Worm (Caenorhabditis elegans) whole organism, late embryonic: ENCODE measurements around the gene C29E4.9.

Source experiments
- C08G9.2 ChIP-seq: sonication (generic microtip); optimal IDR thresholded peaks from 2 replicates; lab custom pipeline; 2016; ENCODE audit warnings: mild to moderate bottlenecking, missing genetic modification characterization, moderate library complexity, missing compliant biosample characterization
- C38D4.7 ChIP-seq: fragments of 200-800 bp; sonication (Bioruptor generic); optimal IDR thresholded peaks from 2 replicates; lab custom pipeline; 2018; ENCODE audit warnings: mild to moderate bottlenecking, missing genetic modification characterization, moderate library complexity, missing compliant biosample characterization
- K09A11.1 ChIP-seq: sonication (generic microtip); optimal IDR thresholded peaks from 2 replicates; lab custom pipeline; 2017; ENCODE audit warnings: antibody characterized with exemption, mild to moderate bottlenecking, missing genetic modification characterization, missing compliant biosample characterization; ENCODE audit not compliant: insufficient read depth
- T23F11.4 ChIP-seq: fragments of 200-800 bp; sonication (Bioruptor generic); optimal IDR thresholded peaks from 2 replicates; lab custom pipeline; 2018; ENCODE audit warnings: mild to moderate bottlenecking, missing genetic modification characterization, missing compliant biosample characterization
- ama-1 ChIP-seq: fragments of 150-350 bp; optimal IDR thresholded peaks from 2 replicates; lab custom pipeline; 2014
- ceh-14 ChIP-seq: sonication (generic microtip); optimal IDR thresholded peaks from 2 replicates; lab custom pipeline; 2016; ENCODE audit warnings: missing genotype, missing genetic modification characterization, missing compliant biosample characterization
- ceh-19 ChIP-seq: fragments of 200-800 bp; sonication (Bioruptor generic); optimal IDR thresholded peaks from 2 replicates; lab custom pipeline; 2018; ENCODE audit warnings: mild to moderate bottlenecking, missing genetic modification characterization, missing compliant biosample characterization
- ceh-2 ChIP-seq: sonication (generic microtip); optimal IDR thresholded peaks from 2 replicates; lab custom pipeline; 2016; ENCODE audit warnings: missing genotype, missing genetic modification characterization, missing compliant biosample characterization
- ceh-22 ChIP-seq: sonication (generic microtip); optimal IDR thresholded peaks from 2 replicates; lab custom pipeline; 2017; ENCODE audit warnings: missing biosample characterization, missing genetic modification characterization
- ceh-48 ChIP-seq: sonication (generic microtip); optimal IDR thresholded peaks from 2 replicates; lab custom pipeline; 2016; ENCODE audit warnings: missing genetic modification characterization, inconsistent platforms, missing compliant biosample characterization
- ceh-9 ChIP-seq: sonication (generic microtip); optimal IDR thresholded peaks from 2 replicates; lab custom pipeline; 2016; ENCODE audit warnings: mild to moderate bottlenecking, missing genetic modification characterization, inconsistent platforms, missing compliant biosample characterization
- che-1 ChIP-seq: sonication (generic microtip); optimal IDR thresholded peaks from 2 replicates; lab custom pipeline; 2016; ENCODE audit warnings: mild to moderate bottlenecking, missing genetic modification characterization, missing compliant biosample characterization
- dmd-4 ChIP-seq: sonication (generic microtip); optimal IDR thresholded peaks from 2 replicates; lab custom pipeline; 2016; ENCODE audit warnings: borderline replicate concordance, missing genetic modification characterization, missing compliant biosample characterization
- dve-1 ChIP-seq: sonication (generic microtip); optimal IDR thresholded peaks from 2 replicates; lab custom pipeline; 2017; ENCODE audit warnings: antibody characterized with exemption, mild to moderate bottlenecking, missing genetic modification characterization, missing compliant biosample characterization
- elt-4 ChIP-seq: sonication (generic microtip); optimal IDR thresholded peaks from 2 replicates; lab custom pipeline; 2016; ENCODE audit warnings: missing genetic modification characterization, missing compliant biosample characterization
- ets-4 ChIP-seq: sonication (generic microtip); optimal IDR thresholded peaks from 2 replicates; lab custom pipeline; 2016; ENCODE audit warnings: missing genetic modification characterization, missing compliant biosample characterization
- fkh-10 ChIP-seq: fragments of 150-350 bp; optimal IDR thresholded peaks from 2 replicates; lab custom pipeline; 2014; ENCODE audit warnings: missing biosample characterization, missing genetic modification reagents, missing genetic modification characterization
- hlh-6 ChIP-seq: sonication (generic microtip); optimal IDR thresholded peaks from 2 replicates; lab custom pipeline; 2016; ENCODE audit warnings: missing genotype, missing genetic modification characterization, missing compliant biosample characterization
- lim-6 ChIP-seq: sonication (generic microtip); optimal IDR thresholded peaks from 2 replicates; lab custom pipeline; 2016; ENCODE audit warnings: missing genetic modification characterization, missing compliant biosample characterization
- madf-2 ChIP-seq: sonication (generic microtip); optimal IDR thresholded peaks from 2 replicates; lab custom pipeline; 2017; ENCODE audit warnings: missing genetic modification characterization, missing compliant biosample characterization
- nhr-232 ChIP-seq: sonication (generic microtip); optimal IDR thresholded peaks from 2 replicates; lab custom pipeline; 2016; ENCODE audit warnings: missing genetic modification characterization, missing compliant biosample characterization
- npax-4 ChIP-seq: sonication (generic microtip); optimal IDR thresholded peaks from 2 replicates; lab custom pipeline; 2016; ENCODE audit warnings: missing genetic modification characterization, missing compliant biosample characterization
- pat-9 ChIP-seq: fragments of 200-800 bp; sonication (Bioruptor generic); optimal IDR thresholded peaks from 2 replicates; lab custom pipeline; 2018; ENCODE audit warnings: mild to moderate bottlenecking, missing genetic modification characterization, moderate library complexity, missing compliant biosample characterization
- pax-1 ChIP-seq: fragments of 150-350 bp; optimal IDR thresholded peaks from 2 replicates; lab custom pipeline; 2014; ENCODE audit warnings: missing biosample characterization, missing genetic modification characterization
- pha-2 ChIP-seq: sonication (generic microtip); optimal IDR thresholded peaks from 2 replicates; lab custom pipeline; 2017; ENCODE audit warnings: mild to moderate bottlenecking, missing genetic modification characterization, missing compliant biosample characterization
- pha-4 ChIP-seq: fragments of 150-350 bp; optimal IDR thresholded peaks from 2 replicates; lab custom pipeline; 2018; ENCODE audit warnings: missing biosample characterization, missing genetic modification reagents, missing genetic modification characterization
- pqm-1 ChIP-seq: sonication (generic microtip); optimal IDR thresholded peaks from 2 replicates; lab custom pipeline; 2016; ENCODE audit warnings: missing genetic modification characterization, missing compliant biosample characterization
- ref-2 ChIP-seq: sonication (generic microtip); optimal IDR thresholded peaks from 2 replicates; lab custom pipeline; 2016; ENCODE audit warnings: missing genetic modification characterization, missing compliant biosample characterization
- rnt-1 ChIP-seq: sonication (generic microtip); optimal IDR thresholded peaks from 2 replicates; lab custom pipeline; 2016; ENCODE audit warnings: missing genetic modification characterization, missing compliant biosample characterization
- sox-2 ChIP-seq: fragments of 200-800 bp; sonication (Bioruptor generic); IDR thresholded peaks from 2 replicates; pipeline ENCODE4 v1.3.6; 2022; ENCODE audit warnings: missing genetic modification reagents, missing genetic modification characterization, missing compliant biosample characterization
- tbx-2 ChIP-seq: sonication (generic microtip); optimal IDR thresholded peaks from 2 replicates; lab custom pipeline; 2016; ENCODE audit warnings: missing genetic modification characterization, missing compliant biosample characterization
- ttx-3 ChIP-seq: sonication (generic microtip); optimal IDR thresholded peaks from 2 replicates; lab custom pipeline; 2016; ENCODE audit warnings: missing genetic modification reagents, missing genetic modification characterization, missing compliant biosample characterization
- unc-42 ChIP-seq: sonication (generic microtip); optimal IDR thresholded peaks from 2 replicates; lab custom pipeline; 2016; ENCODE audit warnings: missing genotype, missing genetic modification characterization, missing compliant biosample characterization
- unc-55 ChIP-seq: sonication (generic microtip); optimal IDR thresholded peaks from 2 replicates; lab custom pipeline; 2017; ENCODE audit warnings: missing biosample characterization, missing genetic modification reagents, missing genetic modification characterization
- ztf-16 ChIP-seq: sonication (generic microtip); optimal IDR thresholded peaks from 2 replicates; lab custom pipeline; 2017; ENCODE audit warnings: missing genetic modification characterization, missing compliant biosample characterization

The C29E4.9 gene

ce11 chrIII:7956965-7957364 lies at the start of gene C29E4.9:
Gene C29E4.9 (minus strand): TSS chrIII:7957065.
- TF ChIP-seq ref-2, result no peak
- no peak for TF ChIP-seq ttx-3 (tag; lab: Kevin White, UChicago)
- no peak for TF ChIP-seq ceh-19 (GFP tag; lab: Kevin White, UChicago)
- TF ChIP-seq nhr-232 (tag; lab: Kevin White, UChicago), result no peak
- no peak for TF ChIP-seq ceh-22 (tag; lab: Kevin White, UChicago)

- TF ChIP-seq ets-4 (tag; lab: Kevin White, UChicago) (no peak), pax-1 (tag; lab: Kevin White, UChicago) (no peak)
Measured at ce11 chrIII:8004091-8004490, 47.2 kb upstream of the C29E4.9 start, which contains the start of gene C06G4.6. Gene C06G4.6 (plus strand): TSS chrIII:8004391.

ce11 chrIII:8001557-8001956 lies 44.7 kb upstream of the C29E4.9 start:
- TF ChIP-seq ceh-48, result no peak
- no peak for TF ChIP-seq C38D4.7
- no peak for TF ChIP-seq ceh-14 (tag; lab: Kevin White, UChicago)
- TF ChIP-seq unc-55 (GFP tag; lab: Kevin White, UChicago), result no peak
- no peak for TF ChIP-seq ceh-9 (tag; lab: Kevin White, UChicago)
- TF ChIP-seq ttx-3 (tag; lab: Kevin White, UChicago), result no peak
- TF ChIP-seq ceh-19 (GFP tag; lab: Kevin White, UChicago), result no peak
- TF ChIP-seq lim-6, result no peak
- no peak for TF ChIP-seq elt-4
- TF ChIP-seq tbx-2 (tag; lab: Kevin White, UChicago), result no peak
- TF ChIP-seq C08G9.2, result no peak
- TF ChIP-seq ama-1 (lab: Kevin White, UChicago), result no peak
- TF ChIP-seq madf-2, result no peak
- no peak for TF ChIP-seq pha-2 (tag; lab: Kevin White, UChicago)
- TF ChIP-seq pqm-1 (tag; lab: Kevin White, UChicago), result no peak
- no peak for TF ChIP-seq K09A11.1 (tag; lab: Kevin White, UChicago)
- TF ChIP-seq npax-4 (tag; lab: Kevin White, UChicago), result no peak

ce11 chrIII:7997447-7998046 lies 40.7 kb upstream of the C29E4.9 start:
- no peak for TF ChIP-seq unc-55 (GFP tag; lab: Kevin White, UChicago)
- no peak for TF ChIP-seq rnt-1 (tag; lab: Kevin White, UChicago)
- TF ChIP-seq ama-1 (lab: Kevin White, UChicago), result no peak
- TF ChIP-seq sox-2 (GFP tag; lab: Robert Waterston, UW), result no peak
- no peak for TF ChIP-seq dve-1 (tag; lab: Kevin White, UChicago)
- no peak for TF ChIP-seq che-1 (tag; lab: Kevin White, UChicago)

ce11 chrIII:7996353-7996752 lies 39.5 kb upstream of the C29E4.9 start, which contains the start of gene npr-17:
Gene npr-17 (minus strand): TSS chrIII:7996453.
- TF ChIP-seq pha-4 (tag; lab: Kevin White, UChicago) (no peak), fkh-10 (GFP tag; lab: Kevin White, UChicago) (no peak), ceh-2 (tag; lab: Kevin White, UChicago) (no peak), T23F11.4 (GFP tag; lab: Kevin White, UChicago) (no peak), hlh-6 (no peak), madf-2 (no peak), pat-9 (tag; lab: Kevin White, UChicago) (no peak), ztf-16 (tag; lab: Kevin White, UChicago) (no peak), dmd-4 (tag; lab: Kevin White, UChicago) (no peak), unc-42 (no peak), nhr-232 (tag; lab: Kevin White, UChicago) (no peak), C08G9.2 (no peak)
- TF ChIP-seq, all 69 proteins: peak for 0
